Worm (Caenorhabditis elegans): ENCODE measurements around the gene C05C9.3.
"Not testable (repeated sequence)": the region's sequence is repeated elsewhere in the genome, so short reads cannot be mapped to it uniquely, and the experiment has no call there.

C05C9.3 gene

ce11 chrX:11152720-11153119, at the start of gene C05C9.3, which contains the start of gene C05C9.2:
Gene C05C9.3 (minus strand): TSS chrX:11152820.
Gene C05C9.2 (plus strand): TSS chrX:11153065.
- TF ChIP-seq lin-13 (GFP tag; optimal IDR thresholded peaks at IDR 0.05) (no peak), ceh-44 (GFP tag; IDR thresholded peaks at IDR 0.05) (no peak), D1046.2 (GFP tag; IDR thresholded peaks at IDR 0.05) (no peak), F26F4.8 (GFP tag; conservative IDR thresholded peaks at IDR 0.05) (no peak), lin-29 (GFP tag; IDR thresholded peaks at IDR 0.05) (no peak), tra-1 (GFP tag; IDR thresholded peaks at IDR 0.05) (no peak), Y105C5A.15 (GFP tag; IDR thresholded peaks at IDR 0.05) (no peak), Y75B8A.6 (GFP tag; IDR thresholded peaks at IDR 0.05) (no peak), nhr-10 (tag; optimal IDR thresholded peaks at IDR 0.05) (no peak), nhr-76 (tag; optimal IDR thresholded peaks at IDR 0.05) (no peak), set-16 (GFP tag; IDR thresholded peaks at IDR 0.05) (no peak), spr-3 (GFP tag; optimal IDR thresholded peaks at IDR 0.05) (no peak), vab-7 (GFP tag; IDR thresholded peaks at IDR 0.05) (no peak), daf-16 (GFP tag; optimal IDR thresholded peaks at IDR 0.05) (no peak), daf-16 (tag; optimal IDR thresholded peaks at IDR 0.05) (no peak), fos-1 (tag; optimal IDR thresholded peaks at IDR 0.05) (no peak)

- 0 out of 2 replicates have a peak, but pooled peaks have one; percentile 61 for TF ChIP-seq tag-97 (GFP tag; IDR thresholded peaks at IDR 0.05)
- TF ChIP-seq set-16 (GFP tag; IDR thresholded peaks at IDR 0.05), result peak; percentile 95
- 0 out of 2 replicates have a peak, but pooled peaks have one; percentile 9 for TF ChIP-seq ctbp-1 (GFP tag; IDR thresholded peaks at IDR 0.05)
These were observed 49.3 kb upstream of the C05C9.3 start for ce11 chrX:11201915-11202314.

ce11 chrX:11201165-11201564, 48.5 kb upstream of the C05C9.3 start, which contains the start of gene col-179:
Gene col-179 (plus strand): TSS chrX:11201465.
- TF ChIP-seq aha-1 (tag) (no peak), F26F4.8 (GFP tag; conservative IDR thresholded peaks at IDR 0.05) (no peak), daf-8 (GFP tag; IDR thresholded peaks at IDR 0.05) (no peak), lsy-2 (tag; optimal IDR thresholded peaks at IDR 0.05) (no peak), daf-12 (tag; optimal IDR thresholded peaks at IDR 0.05) (no peak), lin-1 (GFP tag; IDR thresholded peaks at IDR 0.05) (no peak), hlh-30 (tag; optimal IDR thresholded peaks at IDR 0.05; ENCODE audit: insufficient read depth) (no peak), dmd-9 (GFP tag; IDR thresholded peaks at IDR 0.05) (no peak), lin-29 (GFP tag; IDR thresholded peaks at IDR 0.05) (no peak), T26A8.4 (GFP tag; IDR thresholded peaks at IDR 0.05) (no peak), lin-39 (tag; optimal IDR thresholded peaks at IDR 0.05) (no peak), cey-2 (tag; optimal IDR thresholded peaks at IDR 0.05; ENCODE audit: borderline replicate concordance, insufficient read depth) (no peak), snpc-1.2 (GFP tag; IDR thresholded peaks at IDR 0.05) (no peak), spr-3 (GFP tag; optimal IDR thresholded peaks at IDR 0.05) (no peak), jun-1 (tag; optimal IDR thresholded peaks at IDR 0.05) (no peak), unc-130 (GFP tag; optimal IDR thresholded peaks at IDR 0.05) (no peak), nhr-10 (tag; optimal IDR thresholded peaks at IDR 0.05) (no peak), lin-15B (tag; optimal IDR thresholded peaks at IDR 0.05) (no peak), nhr-11 (tag; optimal IDR thresholded peaks at IDR 0.05) (no peak), unc-62 (GFP tag; optimal IDR thresholded peaks at IDR 0.05 in 1 of 2) (no peak), unc-62 (tag; optimal IDR thresholded peaks at IDR 0.05) (no peak)

- 0 out of 2 replicates have a peak, but pooled peaks have one; percentile 39 for TF ChIP-seq tag-97 (GFP tag; IDR thresholded peaks at IDR 0.05)
- TF ChIP-seq set-16 (GFP tag; IDR thresholded peaks at IDR 0.05), result peak; percentile 95
- 0 out of 2 replicates have a peak, but pooled peaks have one; percentile 17 for TF ChIP-seq lim-7 (GFP tag; IDR thresholded peaks at IDR 0.05)
- 0 out of 2 replicates have a peak, but pooled peaks have one; percentile 14 for TF ChIP-seq pha-4 (GFP tag; IDR thresholded peaks at IDR 0.05)
- not testable (repeated sequence) for TF ChIP-seq pha-4 (tag; optimal IDR thresholded peaks at IDR 0.05)
These were observed 47.2 kb upstream of the C05C9.3 start for ce11 chrX:11199833-11200232.

All from whole organism, L4 larva.